Fruit fly (Drosophila melanogaster) whole organism, embryonic: ENCODE results near the gene nop5.

Source experiments
- Atf-2 ChIP-seq: fragments of 200-800 bp; sonication (Bioruptor generic); optimal IDR thresholded peaks from 2 replicates; lab custom pipeline; 2016; ENCODE audit warnings: missing biosample characterization, missing genetic modification characterization
- Blimp-1 ChIP-seq: fragments of 200-800 bp; sonication (Bioruptor generic); optimal IDR thresholded peaks from 3 replicates; lab custom pipeline; 2018; ENCODE audit warnings: missing biosample characterization, missing genetic modification characterization, mild to moderate bottlenecking, moderate library complexity, missing genetic modification reagents
- CG1024 ChIP-seq: fragments of 200-800 bp; sonication (Bioruptor generic); IDR thresholded peaks from 2 replicates; pipeline ENCODE4 v1.3.6; 2022; ENCODE audit warnings: missing biosample characterization, missing genetic modification characterization
- CG10267 ChIP-seq: fragments of 200-800 bp; sonication (Bioruptor generic); optimal IDR thresholded peaks from 2 replicates; lab custom pipeline; 2018; ENCODE audit warnings: missing biosample characterization, mild to moderate bottlenecking, missing genetic modification characterization, moderate library complexity
- CG10959 ChIP-seq: fragments of 200-800 bp; sonication (Bioruptor generic); IDR thresholded peaks from 2 replicates; pipeline ENCODE4 v1.3.6; 2022; ENCODE audit warnings: missing biosample characterization, missing genetic modification characterization
- CG11504 ChIP-seq: fragments of 200-800 bp; sonication (Bioruptor generic); optimal IDR thresholded peaks from 3 replicates; lab custom pipeline; 2019; ENCODE audit warnings: missing biosample characterization, mild to moderate bottlenecking, missing genetic modification characterization, moderate library complexity
- CG11696 ChIP-seq: fragments of 200-800 bp; sonication (Bioruptor generic); IDR thresholded peaks from 2 replicates; pipeline ENCODE4 v1.3.6; 2022; ENCODE audit warnings: missing biosample characterization, missing genetic modification characterization
- CG11723 ChIP-seq: fragments of 200-800 bp; sonication (Bioruptor generic); optimal IDR thresholded peaks from 2 replicates; lab custom pipeline; 2017; ENCODE audit warnings: missing biosample characterization, mild to moderate bottlenecking, missing genetic modification characterization
- CG12236 ChIP-seq: fragments of 200-800 bp; sonication (Bioruptor generic); optimal IDR thresholded peaks from 2 replicates; lab custom pipeline; 2016; ENCODE audit warnings: missing biosample characterization, missing genetic modification characterization
- CG16813 ChIP-seq: fragments of 200-800 bp; sonication (Bioruptor generic); IDR thresholded peaks from 3 replicates; pipeline ENCODE4 v1.3.6; 2022; ENCODE audit warnings: missing biosample characterization, missing genetic modification characterization; ENCODE audit not compliant: partially characterized antibody
- CG17612 ChIP-seq: fragments of 200-800 bp; sonication (Bioruptor generic); IDR thresholded peaks from 2 replicates; pipeline ENCODE4 v1.3.6; 2022; ENCODE audit warnings: missing biosample characterization, missing genetic modification characterization
- CG18262 ChIP-seq: fragments of 200-800 bp; optimal IDR thresholded peaks from 3 replicates; lab custom pipeline; 2019; ENCODE audit warnings: missing biosample characterization, mild to moderate bottlenecking, missing genetic modification characterization, moderate library complexity
- CG18764 ChIP-seq: fragments of 200-800 bp; sonication (Bioruptor generic); optimal IDR thresholded peaks from 3 replicates; lab custom pipeline; 2016; ENCODE audit warnings: missing biosample characterization, missing genetic modification characterization
- CG2199 ChIP-seq: fragments of 200-800 bp; sonication (Bioruptor generic); IDR thresholded peaks from 3 replicates; pipeline ENCODE4 v1.3.6; 2022; ENCODE audit warnings: missing biosample characterization, missing genetic modification characterization
- CG2202 ChIP-seq: fragments of 200-800 bp; sonication (Bioruptor generic); optimal IDR thresholded peaks from 2 replicates; lab custom pipeline; 2018; ENCODE audit warnings: missing biosample characterization, mild to moderate bottlenecking, missing genetic modification characterization
- CG2889 ChIP-seq: fragments of 200-800 bp; sonication (Bioruptor generic); IDR thresholded peaks from 3 replicates; pipeline ENCODE4 v1.3.6; 2022; ENCODE audit warnings: missing biosample characterization, missing genetic modification characterization
- CG32772 ChIP-seq: fragments of 200-800 bp; sonication (Bioruptor generic); IDR thresholded peaks from 2 replicates; pipeline ENCODE4 v1.3.6; 2022; ENCODE audit warnings: missing biosample characterization, missing genetic modification characterization
- CG3407 ChIP-seq: fragments of 200-800 bp; sonication (Bioruptor generic); optimal IDR thresholded peaks from 2 replicates; lab custom pipeline; 2018; ENCODE audit warnings: missing biosample characterization, mild to moderate bottlenecking, missing genetic modification characterization
- CG4282 ChIP-seq: fragments of 200-800 bp; sonication (Bioruptor generic); optimal IDR thresholded peaks from 2 replicates; lab custom pipeline; 2016; ENCODE audit warnings: missing biosample characterization, missing genetic modification characterization
- CG6175 ChIP-seq: fragments of 200-800 bp; sonication (Bioruptor generic); IDR thresholded peaks from 3 replicates; pipeline ENCODE4 v1.3.6; 2022; ENCODE audit warnings: missing biosample characterization, missing genetic modification characterization
- CG7963 ChIP-seq: fragments of 200-800 bp; sonication (Bioruptor generic); IDR thresholded peaks from 3 replicates; pipeline ENCODE4 v1.3.6; 2022; ENCODE audit warnings: missing biosample characterization, missing genetic modification characterization; ENCODE audit not compliant: partially characterized antibody
- CG9437 ChIP-seq: fragments of 200-800 bp; sonication (Bioruptor generic); optimal IDR thresholded peaks from 2 replicates; lab custom pipeline; 2018; ENCODE audit warnings: missing biosample characterization, mild to moderate bottlenecking, missing genetic modification characterization
- CG9727 ChIP-seq: fragments of 200-800 bp; sonication (Bioruptor generic); optimal IDR thresholded peaks from 3 replicates; lab custom pipeline; 2017; ENCODE audit warnings: missing biosample characterization, mild to moderate bottlenecking, missing genetic modification characterization
- CG9932 ChIP-seq: fragments of 200-800 bp; sonication (Bioruptor generic); IDR thresholded peaks from 2 replicates; pipeline ENCODE4 v1.3.6; 2022; ENCODE audit warnings: missing biosample characterization, missing genetic modification characterization
- Dip2 ChIP-seq: fragments of 200-800 bp; sonication (Bioruptor generic); IDR thresholded peaks from 2 replicates; pipeline ENCODE4 v1.3.6; 2022; ENCODE audit warnings: missing biosample characterization, missing genetic modification characterization
- Hr78 ChIP-seq, 2 experiments: fragments of 200-800 bp in 1 of 2; fragments of >200 bp in 1 of 2; sonication (Bioruptor generic) in 1 of 2; optimal IDR thresholded peaks; 2 replicates each; lab custom pipeline; 2017 to 2019; ENCODE audit warnings: missing biosample characterization in 2 of 2, missing genetic modification characterization in 2 of 2, mild to moderate bottlenecking in 1 of 2, moderate library complexity in 1 of 2
- Kr ChIP-seq: fragments of 200-800 bp; sonication (Bioruptor generic); optimal IDR thresholded peaks from 2 replicates; lab custom pipeline; 2017; ENCODE audit warnings: missing biosample characterization, mild to moderate bottlenecking, missing genetic modification characterization
- Nf-YB ChIP-seq: fragments of 200-800 bp; sonication (Bioruptor generic); optimal IDR thresholded peaks from 3 replicates; lab custom pipeline; 2019; ENCODE audit warnings: missing biosample characterization, mild to moderate bottlenecking, missing genetic modification characterization, moderate library complexity
- Optix ChIP-seq: fragments of 200-800 bp; sonication (Bioruptor generic); IDR thresholded peaks from 3 replicates; pipeline ENCODE4 v1.3.6; 2022; ENCODE audit warnings: missing biosample characterization, missing genetic modification characterization
- Rx ChIP-seq: fragments of 200-800 bp; sonication (Bioruptor generic); IDR thresholded peaks from 2 replicates; pipeline ENCODE4 v1.3.6; 2022; ENCODE audit warnings: missing biosample characterization, missing genetic modification characterization
- TFAM ChIP-seq: fragments of 200-800 bp; sonication (Bioruptor generic); optimal IDR thresholded peaks from 2 replicates; lab custom pipeline; 2017; ENCODE audit warnings: missing biosample characterization, missing genetic modification characterization, inconsistent platforms
- Xrp1 ChIP-seq: fragments of 200-800 bp; sonication (Bioruptor generic); IDR thresholded peaks from 2 replicates; pipeline ENCODE4 v1.3.6; 2022; ENCODE audit warnings: missing biosample characterization, missing genetic modification characterization
- ash1 ChIP-seq: fragments of 200-800 bp; sonication (Bioruptor generic); optimal IDR thresholded peaks from 2 replicates; lab custom pipeline; 2018; ENCODE audit warnings: missing biosample characterization, mild to moderate bottlenecking, missing genetic modification characterization
- br ChIP-seq: fragments of >200 bp; optimal IDR thresholded peaks from 2 replicates; lab custom pipeline; 2017
- cas ChIP-seq: fragments of 200-800 bp; sonication (Bioruptor generic); IDR thresholded peaks from 2 replicates; pipeline ENCODE4 v1.3.6; 2022; ENCODE audit warnings: missing biosample characterization, missing genetic modification characterization
- cg ChIP-seq: fragments of 200-800 bp; sonication (Bioruptor generic); optimal IDR thresholded peaks from 3 replicates; lab custom pipeline; 2019; ENCODE audit warnings: missing biosample characterization, mild to moderate bottlenecking, missing genetic modification characterization, moderate library complexity
- chinmo ChIP-seq: fragments of 200-800 bp; sonication (Bioruptor generic); IDR thresholded peaks from 4 replicates; pipeline ENCODE4 v1.3.6; 2022; ENCODE audit warnings: missing biosample characterization, missing genetic modification characterization; ENCODE audit not compliant: partially characterized antibody
- corto ChIP-seq: fragments of 200-800 bp; sonication (Bioruptor generic); optimal IDR thresholded peaks from 2 replicates; lab custom pipeline; 2016; ENCODE audit warnings: missing biosample characterization, mild to moderate bottlenecking, missing genetic modification characterization, moderate library complexity
- cwo ChIP-seq: fragments of 200-800 bp; sonication (Bioruptor generic); optimal IDR thresholded peaks from 3 replicates; lab custom pipeline; 2017; ENCODE audit warnings: missing biosample characterization, missing genetic modification characterization, mild to moderate bottlenecking, moderate library complexity, missing genetic modification reagents
- dpn ChIP-seq, 2 experiments: fragments of 200-800 bp; sonication (Bioruptor generic); optimal IDR thresholded peaks; 3 replicates each; lab custom pipeline; 2016; ENCODE audit warnings: missing biosample characterization in 2 of 2, missing genetic modification characterization in 2 of 2
- fd3F ChIP-seq: fragments of 200-800 bp; sonication (Bioruptor generic); optimal IDR thresholded peaks from 2 replicates; lab custom pipeline; 2018; ENCODE audit warnings: missing biosample characterization, mild to moderate bottlenecking, missing genetic modification characterization, moderate library complexity
- maf-S ChIP-seq: fragments of 200-800 bp; sonication (Bioruptor generic); optimal IDR thresholded peaks from 2 replicates; lab custom pipeline; 2016; ENCODE audit warnings: missing biosample characterization, missing genetic modification characterization
- onecut ChIP-seq: fragments of 200-800 bp; sonication (Bioruptor generic); IDR thresholded peaks from 2 replicates; pipeline ENCODE4 v1.3.6; 2022; ENCODE audit warnings: missing biosample characterization, missing genetic modification characterization
- run ChIP-seq: fragments of 200-800 bp; sonication (Bioruptor generic); optimal IDR thresholded peaks from 3 replicates; lab custom pipeline; 2018; ENCODE audit warnings: missing biosample characterization, mild to moderate bottlenecking, missing genetic modification characterization
- shn ChIP-seq: fragments of 200-800 bp; sonication (Bioruptor generic); optimal IDR thresholded peaks from 3 replicates; lab custom pipeline; 2016; ENCODE audit warnings: missing biosample characterization, missing genetic modification characterization
- slou ChIP-seq: fragments of 200-800 bp; sonication (Bioruptor generic); optimal IDR thresholded peaks from 3 replicates; lab custom pipeline; 2016; ENCODE audit warnings: missing biosample characterization, missing genetic modification characterization
- ssp ChIP-seq: fragments of 200-800 bp; sonication (Bioruptor generic); IDR thresholded peaks from 2 replicates; pipeline ENCODE4 v1.3.6; 2022; ENCODE audit warnings: missing biosample characterization, missing genetic modification characterization
- sug ChIP-seq: fragments of 200-800 bp; optimal IDR thresholded peaks from 2 replicates; lab custom pipeline; 2019; ENCODE audit warnings: missing biosample characterization, mild to moderate bottlenecking, missing genetic modification characterization, moderate library complexity
- tin ChIP-seq: fragments of 200-800 bp; sonication (Bioruptor generic); optimal IDR thresholded peaks from 3 replicates; lab custom pipeline; 2016; ENCODE audit warnings: missing biosample characterization, missing genetic modification characterization
- trem ChIP-seq: fragments of 200-800 bp; optimal IDR thresholded peaks from 3 replicates; lab custom pipeline; 2019; ENCODE audit warnings: missing biosample characterization, mild to moderate bottlenecking, missing genetic modification characterization, moderate library complexity
- ttk ChIP-seq: fragments of 200-800 bp; sonication (Bioruptor generic); IDR thresholded peaks from 2 replicates; pipeline ENCODE4 v2.1.2; 2022; ENCODE audit warnings: missing biosample characterization, missing genetic modification characterization
- unc-4 ChIP-seq: fragments of 200-800 bp; sonication (Bioruptor generic); IDR thresholded peaks from 2 replicates; pipeline ENCODE4 v1.3.6; 2022; ENCODE audit warnings: missing biosample characterization, missing genetic modification characterization; ENCODE audit not compliant: partially characterized antibody

The nop5 gene

DNA sequence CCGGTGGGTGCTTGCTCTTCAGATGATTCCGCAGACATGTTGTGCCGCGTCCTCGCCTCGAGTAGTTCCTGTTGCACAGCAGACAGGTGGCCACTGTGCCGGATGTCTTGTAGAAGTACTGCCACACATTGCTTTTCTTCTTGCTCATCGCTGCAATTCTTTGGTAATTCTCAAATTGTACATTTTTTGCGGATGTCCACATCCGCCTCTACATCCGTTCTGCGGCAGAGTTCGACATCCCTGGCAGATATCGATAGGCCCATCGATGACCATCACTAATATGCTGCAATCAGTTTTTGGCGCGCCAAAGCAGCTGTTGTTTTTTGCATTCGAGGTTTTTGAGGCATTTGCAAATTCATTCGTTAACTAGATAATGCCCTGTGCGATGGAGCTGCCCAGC, 38.2 kb upstream of the nop5 start, which contains the start of the genes CG13775 and CG3430 (continued):
- TF ChIP-seq Xrp1 (no peak), cg (GFP tag; lab: Kevin White, UChicago) (no peak), CG1024 (no peak), CG16813 (GFP tag; lab: Robert Waterston, UW) (peak; percentile 56), run (tag; lab: Kevin White, UChicago) (no peak), CG11696 (GFP tag; lab: Robert Waterston, UW) (no peak), unc-4 (GFP tag; lab: Robert Waterston, UW) (peak; percentile 72), Kr (no peak), Hr78 (GFP tag; optimal IDR thresholded peaks at IDR 0.05; lab: Kevin White, UChicago) (no peak), CG10959 (GFP tag; lab: Robert Waterston, UW) (no peak), ssp (GFP tag; lab: Robert Waterston, UW) (no peak), CG2889 (no peak), CG12236 (GFP tag; lab: Kevin White, UChicago) (no peak), CG2202 (tag; lab: Kevin White, UChicago) (no peak), Atf-2 (no peak), TFAM (GFP tag; lab: Kevin White, UChicago) (no peak), CG9437 (GFP tag; lab: Kevin White, UChicago) (peak; percentile 2), CG7963 (GFP tag; lab: Robert Waterston, UW) (no peak), onecut (GFP tag; lab: Robert Waterston, UW) (no peak), cas (GFP tag; lab: Robert Waterston, UW) (0 out of 2 replicates have a peak, but pooled peaks have one; percentile 32), br (lab: Kevin White, UChicago) (no peak), shn (GFP tag; lab: Kevin White, UChicago) (peak; percentile 33), CG18262 (no peak), CG32772 (0 out of 2 replicates have a peak, but pooled peaks have one; percentile 6), Blimp-1 (GFP tag; lab: Kevin White, UChicago) (no peak), CG6175 (no peak), CG3407 (GFP tag; lab: Kevin White, UChicago) (no peak), Nf-YB (GFP tag; lab: Kevin White, UChicago) (no peak), slou (no peak), CG9727 (GFP tag; lab: Kevin White, UChicago) (peak; percentile 44), CG17612 (no peak), trem (tag; lab: Kevin White, UChicago) (peak; percentile 23), ttk (GFP tag; lab: Robert Waterston, UW) (no peak), tin (GFP tag; lab: Kevin White, UChicago) (peak; percentile 7), cwo (GFP tag; lab: Kevin White, UChicago) (no peak), chinmo (peak; percentile 74; the same call in 2 of the 4 replicates), dpn (GFP tag; optimal IDR thresholded peaks at IDR 0.05; lab: Kevin White, UChicago) (peak; percentile 25 to 54), CG11504 (no peak), Optix (GFP tag; lab: Robert Waterston, UW) (no peak), fd3F (GFP tag; lab: Kevin White, UChicago) (no peak), Dip2 (GFP tag; lab: Robert Waterston, UW) (no peak), CG11723 (GFP tag; lab: Kevin White, UChicago) (no peak), CG10267 (peak; percentile 14), CG2199 (GFP tag; lab: Robert Waterston, UW) (no peak), corto (no peak), ash1 (GFP tag; lab: Kevin White, UChicago) (no peak), sug (tag; lab: Kevin White, UChicago) (peak; percentile 22), maf-S (GFP tag; lab: Kevin White, UChicago) (no peak), Rx (GFP tag; lab: Robert Waterston, UW) (no peak), CG18764 (GFP tag; lab: Kevin White, UChicago) (no peak), CG4282 (no peak), CG9932 (GFP tag; lab: Robert Waterston, UW) (peak; percentile 61)
